Fruit fly (Drosophila melanogaster) whole organism, embryonic: ENCODE data around the gene CG18508.

Experiments used
- CG10147 ChIP-seq: fragments of 200-800 bp; sonication (Bioruptor generic); optimal IDR thresholded peaks from 2 replicates; lab custom pipeline; 2019; ENCODE audit warnings: missing biosample characterization, mild to moderate bottlenecking, missing genetic modification characterization, moderate library complexity
- CG12104 ChIP-seq: fragments of 200-800 bp; sonication (Bioruptor generic); optimal IDR thresholded peaks from 3 replicates; lab custom pipeline; 2016; ENCODE audit warnings: missing biosample characterization, missing genetic modification characterization
- CG13123 ChIP-seq: fragments of 200-800 bp; sonication (Bioruptor generic); optimal IDR thresholded peaks from 2 replicates; lab custom pipeline; 2016; ENCODE audit warnings: missing biosample characterization, missing genetic modification characterization
- CG13287 ChIP-seq: fragments of 200-800 bp; sonication (Bioruptor generic); IDR thresholded peaks from 2 replicates; pipeline ENCODE4 v1.3.6; 2022; ENCODE audit warnings: missing biosample characterization, missing genetic modification characterization; ENCODE audit not compliant: partially characterized antibody
- CG13296 ChIP-seq: fragments of 200-800 bp; sonication (Bioruptor generic); optimal IDR thresholded peaks from 3 replicates; lab custom pipeline; 2018; ENCODE audit warnings: missing biosample characterization, mild to moderate bottlenecking, missing genetic modification characterization
- CG13775 ChIP-seq: fragments of 200-800 bp; sonication (Bioruptor generic); optimal IDR thresholded peaks from 3 replicates; lab custom pipeline; 2017; ENCODE audit warnings: missing biosample characterization, mild to moderate bottlenecking, missing genetic modification characterization
- CG14860 ChIP-seq: fragments of 200-800 bp; sonication (Bioruptor generic); IDR thresholded peaks from 3 replicates; pipeline ENCODE4 v1.3.6; 2022; ENCODE audit warnings: missing biosample characterization, missing genetic modification characterization; ENCODE audit not compliant: partially characterized antibody
- CG14965 ChIP-seq: fragments of 200-800 bp; sonication (Bioruptor generic); optimal IDR thresholded peaks from 2 replicates; lab custom pipeline; 2016; ENCODE audit warnings: missing biosample characterization, missing genetic modification characterization, borderline replicate concordance
- CG1603 ChIP-seq: fragments of 200-800 bp; sonication (Bioruptor generic); optimal IDR thresholded peaks from 2 replicates; lab custom pipeline; 2019; ENCODE audit warnings: missing biosample characterization, mild to moderate bottlenecking, missing genetic modification characterization, moderate library complexity
- CG17829 ChIP-seq: fragments of 200-800 bp; optimal IDR thresholded peaks from 2 replicates; lab custom pipeline; 2019; ENCODE audit warnings: missing biosample characterization, mild to moderate bottlenecking, missing genetic modification characterization, moderate library complexity
- CG2116 ChIP-seq: fragments of 200-800 bp; sonication (Bioruptor generic); optimal IDR thresholded peaks from 3 replicates; lab custom pipeline; 2018; ENCODE audit warnings: missing biosample characterization, mild to moderate bottlenecking, missing genetic modification characterization
- CG2199 ChIP-seq: fragments of 200-800 bp; sonication (Bioruptor generic); IDR thresholded peaks from 3 replicates; pipeline ENCODE4 v1.3.6; 2022; ENCODE audit warnings: missing biosample characterization, missing genetic modification characterization
- CG2202 ChIP-seq: fragments of 200-800 bp; sonication (Bioruptor generic); optimal IDR thresholded peaks from 2 replicates; lab custom pipeline; 2018; ENCODE audit warnings: missing biosample characterization, mild to moderate bottlenecking, missing genetic modification characterization
- CG3163 ChIP-seq: fragments of 200-800 bp; sonication (Bioruptor generic); optimal IDR thresholded peaks from 3 replicates; lab custom pipeline; 2016; ENCODE audit warnings: missing biosample characterization, missing genetic modification characterization
- CG32532 ChIP-seq: fragments of 200-800 bp; sonication (Bioruptor generic); IDR thresholded peaks from 2 replicates; pipeline ENCODE4 v1.3.6; 2022; ENCODE audit warnings: missing biosample characterization, missing genetic modification characterization
- CG3847 ChIP-seq: fragments of 200-800 bp; sonication (Bioruptor generic); IDR thresholded peaks from 2 replicates; pipeline ENCODE4 v1.3.6; 2022; ENCODE audit warnings: missing biosample characterization, missing genetic modification characterization
- CG4282 ChIP-seq: fragments of 200-800 bp; sonication (Bioruptor generic); optimal IDR thresholded peaks from 2 replicates; lab custom pipeline; 2016; ENCODE audit warnings: missing biosample characterization, missing genetic modification characterization
- CG6765 ChIP-seq: fragments of 200-800 bp; sonication (Bioruptor generic); optimal IDR thresholded peaks from 3 replicates; lab custom pipeline; 2017; ENCODE audit warnings: missing biosample characterization, mild to moderate bottlenecking, missing genetic modification characterization
- CG8359 ChIP-seq: fragments of 200-800 bp; sonication (Bioruptor generic); optimal IDR thresholded peaks from 2 replicates; lab custom pipeline; 2017; ENCODE audit warnings: missing biosample characterization, mild to moderate bottlenecking, missing genetic modification characterization, borderline replicate concordance
- CkIIα-i1 ChIP-seq: fragments of 200-800 bp; sonication (Bioruptor generic); IDR thresholded peaks from 2 replicates; pipeline ENCODE4 v1.3.6; 2022; ENCODE audit warnings: missing biosample characterization, missing genetic modification characterization
- Dek ChIP-seq: fragments of 200-800 bp; sonication (Bioruptor generic); optimal IDR thresholded peaks from 3 replicates; lab custom pipeline; 2019; ENCODE audit warnings: missing biosample characterization, mild to moderate bottlenecking, missing genetic modification characterization, moderate library complexity
- Dll ChIP-seq: fragments of 200-800 bp; sonication (Bioruptor generic); IDR thresholded peaks from 4 replicates; pipeline ENCODE4 v1.3.6; 2022; ENCODE audit warnings: missing biosample characterization, missing genetic modification characterization; ENCODE audit not compliant: partially characterized antibody
- Doc3 ChIP-seq: fragments of 200-800 bp; sonication (Bioruptor generic); IDR thresholded peaks from 3 replicates; pipeline ENCODE4 v1.3.6; 2022; ENCODE audit warnings: missing biosample characterization, missing genetic modification characterization; ENCODE audit not compliant: partially characterized antibody
- Ets65A ChIP-seq: fragments of 200-800 bp; sonication (Bioruptor generic); peaks from one replicate; lab custom pipeline; 2016; ENCODE audit warnings: missing biosample characterization, missing genetic modification characterization
- Fer1 ChIP-seq: fragments of 200-800 bp; sonication (Bioruptor generic); optimal IDR thresholded peaks from 2 replicates; lab custom pipeline; 2017; ENCODE audit warnings: missing biosample characterization, mild to moderate bottlenecking, missing genetic modification characterization
- Gsc ChIP-seq: fragments of 200-800 bp; sonication (Bioruptor generic); IDR thresholded peaks from 2 replicates; pipeline ENCODE4 v1.3.6; 2022; ENCODE audit warnings: missing biosample characterization, missing genetic modification characterization
- Hr3 ChIP-seq: fragments of 200-800 bp; sonication (Bioruptor generic); optimal IDR thresholded peaks from 3 replicates; lab custom pipeline; 2016; ENCODE audit warnings: missing biosample characterization, missing genetic modification characterization
- Hsf ChIP-seq: fragments of 200-800 bp; sonication (Bioruptor generic); optimal IDR thresholded peaks from 3 replicates; lab custom pipeline; 2016; ENCODE audit warnings: missing biosample characterization, missing genetic modification characterization
- Lhr ChIP-seq: fragments of 200-800 bp; sonication (Bioruptor generic); optimal IDR thresholded peaks from 3 replicates; lab custom pipeline; 2017; ENCODE audit warnings: mild to moderate bottlenecking, missing biosample characterization, missing genetic modification reagents, missing genetic modification characterization
- Mes4 ChIP-seq: fragments of 200-800 bp; sonication (Bioruptor generic); optimal IDR thresholded peaks from 2 replicates; lab custom pipeline; 2016; ENCODE audit warnings: missing biosample characterization, missing genetic modification characterization
- NFAT ChIP-seq: fragments of 200-800 bp; sonication (Bioruptor generic); IDR thresholded peaks from 2 replicates; pipeline ENCODE4 v1.3.6; 2022; ENCODE audit warnings: missing biosample characterization, missing genetic modification characterization
- Oli ChIP-seq: fragments of 200-800 bp; sonication (Bioruptor generic); optimal IDR thresholded peaks from 2 replicates; lab custom pipeline; 2018; ENCODE audit warnings: missing biosample characterization, mild to moderate bottlenecking, missing genetic modification characterization, moderate library complexity
- br ChIP-seq: fragments of >200 bp; optimal IDR thresholded peaks from 2 replicates; lab custom pipeline; 2017
- cad ChIP-seq: fragments of >200 bp; optimal IDR thresholded peaks from 2 replicates; lab custom pipeline; 2017; ENCODE audit warnings: missing biosample characterization, missing genetic modification characterization
- cato ChIP-seq: fragments of 200-800 bp; sonication (Bioruptor generic); optimal IDR thresholded peaks from 2 replicates; lab custom pipeline; 2016; ENCODE audit warnings: missing biosample characterization, missing genetic modification characterization, borderline replicate concordance
- chif ChIP-seq, 2 experiments: fragments of 200-800 bp; sonication (Bioruptor generic); optimal IDR thresholded peaks; 3 replicates each; lab custom pipeline; 2016; ENCODE audit warnings: missing biosample characterization in 2 of 2, missing genetic modification characterization in 2 of 2
- esg ChIP-seq: fragments of 200-800 bp; sonication (Bioruptor generic); conservative IDR thresholded peaks from 2 replicates; pipeline ENCODE4 v1.3.6; 2022; ENCODE audit warnings: missing biosample characterization, missing genetic modification characterization
- fd96Cb ChIP-seq: fragments of 200-800 bp; sonication (Bioruptor generic); optimal IDR thresholded peaks from 2 replicates; lab custom pipeline; 2018; ENCODE audit warnings: missing biosample characterization, mild to moderate bottlenecking, missing genetic modification characterization, moderate library complexity
- gsb ChIP-seq: fragments of 200-800 bp; sonication (Bioruptor generic); IDR thresholded peaks from 2 replicates; pipeline ENCODE4 v1.3.6; 2022; ENCODE audit warnings: missing biosample characterization, missing genetic modification characterization
- lab ChIP-seq: fragments of 200-800 bp; sonication (Bioruptor generic); optimal IDR thresholded peaks from 3 replicates; lab custom pipeline; 2017; ENCODE audit warnings: missing biosample characterization, missing genetic modification characterization, mild to moderate bottlenecking, moderate library complexity, missing genetic modification reagents
- prd ChIP-seq, 3 experiments: fragments of >200 bp in 2 of 3; fragments of 200-800 bp in 1 of 3; sonication (Bioruptor generic) in 1 of 3; optimal IDR thresholded peaks in 2 of 3; IDR thresholded peaks in 1 of 3; 2 replicates in 2 of 3; 3 replicates in 1 of 3; pipeline versions ENCODE4 v1.3.6 to Lab custom; 2017 to 2022; ENCODE audit warnings: missing biosample characterization in 1 of 3, missing genetic modification characterization in 1 of 3
- shn ChIP-seq: fragments of 200-800 bp; sonication (Bioruptor generic); optimal IDR thresholded peaks from 3 replicates; lab custom pipeline; 2016; ENCODE audit warnings: missing biosample characterization, missing genetic modification characterization
- slp2 ChIP-seq: fragments of 200-800 bp; sonication (Bioruptor generic); optimal IDR thresholded peaks from 2 replicates; lab custom pipeline; 2016; ENCODE audit warnings: missing biosample characterization, missing genetic modification characterization
- stwl ChIP-seq: fragments of 200-800 bp; sonication (Bioruptor generic); optimal IDR thresholded peaks from 3 replicates; lab custom pipeline; 2018; ENCODE audit warnings: missing biosample characterization, mild to moderate bottlenecking, missing genetic modification characterization, moderate library complexity
- tap ChIP-seq: fragments of 200-800 bp; optimal IDR thresholded peaks from 3 replicates; lab custom pipeline; 2019; ENCODE audit warnings: missing biosample characterization, mild to moderate bottlenecking, missing genetic modification characterization, moderate library complexity
- unc-4 ChIP-seq: fragments of 200-800 bp; sonication (Bioruptor generic); IDR thresholded peaks from 2 replicates; pipeline ENCODE4 v1.3.6; 2022; ENCODE audit warnings: missing biosample characterization, missing genetic modification characterization; ENCODE audit not compliant: partially characterized antibody
- vvl ChIP-seq: fragments of 200-800 bp; sonication (Bioruptor generic); IDR thresholded peaks from 2 replicates; pipeline ENCODE4 v1.3.6; 2022; ENCODE audit warnings: missing biosample characterization, missing genetic modification characterization

Gene CG18508

dm6 chrX:3162405-3163256, 10.3 kb downstream of the CG18508 start (continued):
- TF ChIP-seq CG14860 (GFP tag; lab: Robert Waterston, UW) (no peak), CkIIα-i1 (GFP tag; lab: Robert Waterston, UW) (peak; percentile 67; the same call in 1 of the 2 replicates), CG3163 (GFP tag; lab: Kevin White, UChicago) (peak; percentile 68), cato (peak; percentile 73), CG2202 (tag; lab: Kevin White, UChicago) (peak; percentile 91), br (lab: Kevin White, UChicago) (no peak), CG13775 (GFP tag; lab: Kevin White, UChicago) (peak; percentile 92), stwl (peak; percentile 32), Fer1 (GFP tag; lab: Kevin White, UChicago) (peak; percentile 89), CG32532 (peak; percentile 87), vvl (GFP tag; lab: Robert Waterston, UW) (peak; percentile 95), shn (peak; percentile 92), cad (GFP tag; lab: Kevin White, UChicago) (no peak), Ets65A (GFP tag; lab: Kevin White, UChicago) (peak; percentile 98), CG2199 (GFP tag; lab: Robert Waterston, UW) (peak; percentile 82; the same call in 1 of the 3 replicates), CG17829 (peak; percentile 95), fd96Cb (peak; percentile 94), CG14965 (GFP tag; lab: Kevin White, UChicago) (peak; percentile 67), prd (optimal IDR thresholded peaks at IDR 0.05; lab: Kevin White, UChicago) (no peak), prd (GFP tag; IDR thresholded peaks at IDR 0.05; lab: Robert Waterston, UW) (peak; percentile 95), tap (peak; percentile 92), chif (GFP tag; optimal IDR thresholded peaks at IDR 0.05; lab: Kevin White, UChicago) (peak; percentile 90 to 95), CG6765 (peak; percentile 64), CG13123 (GFP tag; lab: Kevin White, UChicago) (peak; percentile 79), Hr3 (GFP tag; lab: Kevin White, UChicago) (peak; percentile 94), CG2116 (GFP tag; lab: Kevin White, UChicago) (peak; percentile 71), CG4282 (GFP tag; lab: Kevin White, UChicago) (peak; percentile 73), CG1603 (tag; lab: Kevin White, UChicago) (peak; percentile 98), Hsf (peak; percentile 95), Mes4 (peak; percentile 93), CG8359 (GFP tag; lab: Kevin White, UChicago) (peak; percentile 88), Lhr (GFP tag; lab: Kevin White, UChicago) (peak; percentile 85), Gsc (GFP tag; lab: Robert Waterston, UW) (peak; percentile 87), slp2 (peak; percentile 82), Doc3 (GFP tag; lab: Robert Waterston, UW) (no peak), NFAT (peak; percentile 50; the same call in 1 of the 2 replicates), Oli (tag; lab: Kevin White, UChicago) (peak; percentile 96), esg (GFP tag; lab: Robert Waterston, UW) (peak; percentile 90), Dll (peak; percentile 47; the same call in 2 of the 4 replicates), unc-4 (GFP tag; lab: Robert Waterston, UW) (0 out of 2 replicates have a peak, but pooled peaks have one; percentile 17), CG3847 (GFP tag; lab: Robert Waterston, UW) (peak; percentile 79), CG12104 (GFP tag; lab: Kevin White, UChicago) (peak; percentile 90), CG13296 (peak; percentile 87), CG10147 (GFP tag; lab: Kevin White, UChicago) (peak; percentile 77), lab (GFP tag; lab: Kevin White, UChicago) (peak; percentile 92), CG13287 (GFP tag; lab: Robert Waterston, UW) (no peak), Dek (tag; lab: Kevin White, UChicago) (peak; percentile 83), gsb (GFP tag; lab: Robert Waterston, UW) (peak; percentile 75)
